Fruit fly (Drosophila melanogaster): ENCODE results near the gene CG12945.

- TF ChIP-seq CrebA (GFP tag; optimal IDR thresholded peaks at IDR 0.05; ENCODE audit: borderline replicate concordance) (no peak), OdsH (GFP tag; optimal IDR thresholded peaks at IDR 0.05) (no peak), Vsx2 (GFP tag; optimal IDR thresholded peaks at IDR 0.05; ENCODE audit: partially characterized antibody) (no peak), Sp1 (GFP tag; optimal IDR thresholded peaks at IDR 0.05) (no peak), CG9705 (GFP tag; optimal IDR thresholded peaks at IDR 0.05) (no peak), Myc (optimal IDR thresholded peaks at IDR 0.05) (no peak), h (GFP tag; optimal IDR thresholded peaks at IDR 0.05) (no peak), Dif (GFP tag; optimal IDR thresholded peaks at IDR 0.05; ENCODE audit: partially characterized antibody) (no peak), lola (GFP tag; optimal IDR thresholded peaks at IDR 0.05) (no peak), HLH106 (tag; optimal IDR thresholded peaks at IDR 0.05) (no peak)
Observed at dm6 chr3R:9743217-9743616, 47.8 kb downstream of the CG12945 start, which contains the start of gene CG31415.
